Fruit fly (Drosophila melanogaster) whole organism, wandering third instar larva: ENCODE measurements around the gene CG15429.
A peak's percentile ranks its signal among the peaks of the same experiment; 100 is the strongest.

Source experiments
- Abd-B ChIP-seq: fragments of >200 bp; optimal IDR thresholded peaks from 2 replicates; lab custom pipeline; 2017; ENCODE audit warnings: missing biosample characterization, missing genetic modification characterization
- CG32264 ChIP-seq: fragments of 200-800 bp; sonication (Bioruptor generic); optimal IDR thresholded peaks from 2 replicates; lab custom pipeline; 2016; ENCODE audit warnings: missing biosample characterization, missing genetic modification characterization
- CrebA ChIP-seq: fragments of 200-800 bp; sonication (Bioruptor generic); optimal IDR thresholded peaks from 2 replicates; lab custom pipeline; 2016; ENCODE audit warnings: missing biosample characterization, mild to moderate bottlenecking, missing genetic modification characterization, borderline replicate concordance
- Dif ChIP-seq: fragments of 200-275, 200-300 bp; sonication (Bioruptor generic); optimal IDR thresholded peaks from 2 replicates; lab custom pipeline; 2018; ENCODE audit warnings: missing biosample characterization, missing genetic modification characterization; ENCODE audit not compliant: partially characterized antibody
- HLH106 ChIP-seq: fragments of 200-800 bp; optimal IDR thresholded peaks from 3 replicates; lab custom pipeline; 2019; ENCODE audit warnings: missing biosample characterization, mild to moderate bottlenecking, missing genetic modification characterization, moderate library complexity
- Hr78 ChIP-seq: fragments of >200 bp; optimal IDR thresholded peaks from 2 replicates; lab custom pipeline; 2017; ENCODE audit warnings: missing biosample characterization, missing genetic modification characterization
- Hr83 ChIP-seq: fragments of 200-300 bp; sonication (Bioruptor generic); optimal IDR thresholded peaks from 2 replicates; lab custom pipeline; 2016; ENCODE audit warnings: missing biosample characterization, mild to moderate bottlenecking, missing genetic modification characterization, moderate library complexity; ENCODE audit not compliant: poor library complexity, severe bottlenecking
- Mio ChIP-seq: sonication (Bioruptor generic); optimal IDR thresholded peaks from 2 replicates; lab custom pipeline; 2016; ENCODE audit warnings: missing biosample characterization, missing genetic modification characterization
- Myc ChIP-seq: fragments of >200 bp; optimal IDR thresholded peaks from 2 replicates; lab custom pipeline; 2017
- N ChIP-seq: fragments of >200 bp; optimal IDR thresholded peaks from 2 replicates; lab custom pipeline; 2018; ENCODE audit warnings: missing biosample characterization, missing external identifiers, missing genetic modification characterization
- OdsH ChIP-seq: fragments of 200-800 bp; sonication (Bioruptor generic); optimal IDR thresholded peaks from 2 replicates; lab custom pipeline; 2016; ENCODE audit warnings: missing biosample characterization, mild to moderate bottlenecking, missing genetic modification characterization
- br ChIP-seq: fragments of 200-800 bp; sonication (Bioruptor generic); optimal IDR thresholded peaks from 2 replicates; lab custom pipeline; 2016; ENCODE audit warnings: missing biosample characterization, missing genetic modification characterization
- brk ChIP-seq: fragments of 200-800 bp; sonication (Bioruptor generic); optimal IDR thresholded peaks from 2 replicates; lab custom pipeline; 2016; ENCODE audit warnings: missing biosample characterization, mild to moderate bottlenecking, missing genetic modification characterization
- dl ChIP-seq, 2 experiments: fragments of 175-275, 200-275 bp in 1 of 2; fragments of 200-275 bp in 1 of 2; sonication (Bioruptor generic); optimal IDR thresholded peaks; lab custom pipeline; 2018; ENCODE audit warnings: mild to moderate bottlenecking in 2 of 2, missing biosample characterization in 2 of 2, missing genetic modification characterization in 2 of 2, moderate library complexity in 2 of 2; ENCODE audit not compliant: partially characterized antibody in 2 of 2, insufficient read depth in 1 of 2
- dmrt93B ChIP-seq: fragments of 200-800 bp; sonication (Bioruptor generic); optimal IDR thresholded peaks from 2 replicates; lab custom pipeline; 2018; ENCODE audit warnings: missing biosample characterization, mild to moderate bottlenecking, missing genetic modification characterization
- dsf ChIP-seq: sonication (Bioruptor generic); optimal IDR thresholded peaks from 2 replicates; lab custom pipeline; 2016; ENCODE audit warnings: missing biosample characterization, missing genetic modification characterization, borderline replicate concordance
- ey ChIP-seq: fragments of 200-800 bp; sonication (Bioruptor generic); optimal IDR thresholded peaks from 2 replicates; lab custom pipeline; 2016; ENCODE audit warnings: missing biosample characterization, missing genetic modification characterization
- foxo ChIP-seq, 2 experiments: fragments of 200-800 bp; sonication (Bioruptor generic); optimal IDR thresholded peaks; 2 replicates in 1 of 2; 3 replicates in 1 of 2; lab custom pipeline; 2016 to 2017; ENCODE audit warnings: missing biosample characterization in 2 of 2, missing genetic modification characterization in 2 of 2
- fru ChIP-seq: fragments of 200-800 bp; sonication (Bioruptor generic); optimal IDR thresholded peaks from 3 replicates; lab custom pipeline; 2016; ENCODE audit warnings: missing biosample characterization, mild to moderate bottlenecking, missing genetic modification characterization
- h ChIP-seq: fragments of 200-800 bp; sonication (Bioruptor generic); optimal IDR thresholded peaks from 3 replicates; lab custom pipeline; 2016; ENCODE audit warnings: missing biosample characterization, mild to moderate bottlenecking, missing genetic modification characterization
- lola ChIP-seq: fragments of >200 bp; optimal IDR thresholded peaks from 2 replicates; lab custom pipeline; 2017; ENCODE audit warnings: missing biosample characterization, missing genetic modification characterization
- pan ChIP-seq: fragments of >200 bp; optimal IDR thresholded peaks from 2 replicates; lab custom pipeline; 2017
- psq ChIP-seq: fragments of 200-800 bp; sonication (Bioruptor generic); optimal IDR thresholded peaks from 3 replicates; lab custom pipeline; 2017; ENCODE audit warnings: missing biosample characterization, mild to moderate bottlenecking, missing genetic modification characterization, moderate library complexity
- rgr ChIP-seq: fragments of 200-800 bp; sonication (Bioruptor generic); optimal IDR thresholded peaks from 3 replicates; lab custom pipeline; 2016; ENCODE audit warnings: missing biosample characterization, mild to moderate bottlenecking, missing genetic modification characterization
- sage ChIP-seq: fragments of 200-800 bp; sonication (Bioruptor generic); optimal IDR thresholded peaks from 2 replicates; lab custom pipeline; 2016; ENCODE audit warnings: missing biosample characterization, mild to moderate bottlenecking, missing genetic modification characterization
- sv ChIP-seq: fragments of 200-800 bp; sonication (Bioruptor generic); optimal IDR thresholded peaks from 3 replicates; lab custom pipeline; 2016; ENCODE audit warnings: missing biosample characterization, missing genetic modification characterization

The CG15429 gene

DNA sequence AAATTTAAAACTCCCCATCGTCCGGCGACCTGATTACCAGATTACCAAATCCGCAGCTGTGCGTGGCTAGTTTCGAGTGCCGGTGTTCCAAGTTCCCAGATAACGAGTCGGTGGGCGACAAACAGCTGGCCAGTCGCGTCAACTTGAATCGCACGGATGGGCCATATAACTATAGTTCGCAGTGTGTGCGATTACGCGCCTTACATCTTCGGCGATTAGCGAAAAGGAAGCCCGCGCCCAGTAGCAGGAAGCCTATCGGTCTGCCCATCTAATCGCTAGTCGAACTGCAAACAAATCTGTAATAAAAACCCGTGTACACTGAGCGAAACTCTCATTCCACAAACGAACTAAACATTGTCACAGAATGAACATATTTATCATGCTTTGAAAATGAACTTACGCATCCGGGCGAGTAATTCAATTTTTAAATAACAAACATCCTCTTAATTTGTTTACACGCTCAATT is 17.8 kb upstream of the CG15429 start:
- TF ChIP-seq dsf (GFP tag; lab: Kevin White, UChicago): no peak
- peak; percentile 1 for TF ChIP-seq OdsH (GFP tag; lab: Kevin White, UChicago)
- TF ChIP-seq fru (GFP tag; lab: Kevin White, UChicago): no peak
- no peak for TF ChIP-seq Dif (GFP tag; lab: Kevin White, UChicago)
- peak in 1 of 2 experiments; percentile 7 for TF ChIP-seq foxo (GFP tag; optimal IDR thresholded peaks at IDR 0.05; lab: Kevin White, UChicago)
- TF ChIP-seq dmrt93B (GFP tag; lab: Kevin White, UChicago): no peak
- no peak for TF ChIP-seq Abd-B (GFP tag; lab: Kevin White, UChicago)

DNA sequence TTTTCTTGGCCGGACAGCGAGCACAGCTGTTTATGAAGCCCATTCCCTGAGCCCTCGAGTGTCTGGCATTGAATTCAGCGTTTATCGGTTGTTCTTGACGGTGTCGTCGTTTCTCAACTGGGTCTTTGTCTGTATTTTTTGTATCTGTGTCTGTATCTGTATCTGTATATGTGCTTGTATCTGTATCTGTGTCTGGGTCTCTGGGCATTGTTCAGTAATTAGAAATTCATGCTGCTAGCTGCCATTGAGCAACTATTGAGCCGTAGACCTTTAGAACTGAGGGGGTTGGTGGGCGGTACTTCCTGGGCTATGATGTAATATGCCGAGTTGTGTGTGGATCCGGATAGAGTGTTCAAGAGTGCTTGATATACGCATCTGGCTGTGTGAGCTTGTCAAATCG is 16.8 kb upstream of the CG15429 start:
- peak; percentile 12 for TF ChIP-seq br (GFP tag; lab: Kevin White, UChicago)
- no peak for TF ChIP-seq Mio (GFP tag; lab: Kevin White, UChicago)
- no peak for TF ChIP-seq foxo (GFP tag; optimal IDR thresholded peaks at IDR 0.05; lab: Kevin White, UChicago)
- TF ChIP-seq HLH106 (tag; lab: Kevin White, UChicago): no peak

DNA sequence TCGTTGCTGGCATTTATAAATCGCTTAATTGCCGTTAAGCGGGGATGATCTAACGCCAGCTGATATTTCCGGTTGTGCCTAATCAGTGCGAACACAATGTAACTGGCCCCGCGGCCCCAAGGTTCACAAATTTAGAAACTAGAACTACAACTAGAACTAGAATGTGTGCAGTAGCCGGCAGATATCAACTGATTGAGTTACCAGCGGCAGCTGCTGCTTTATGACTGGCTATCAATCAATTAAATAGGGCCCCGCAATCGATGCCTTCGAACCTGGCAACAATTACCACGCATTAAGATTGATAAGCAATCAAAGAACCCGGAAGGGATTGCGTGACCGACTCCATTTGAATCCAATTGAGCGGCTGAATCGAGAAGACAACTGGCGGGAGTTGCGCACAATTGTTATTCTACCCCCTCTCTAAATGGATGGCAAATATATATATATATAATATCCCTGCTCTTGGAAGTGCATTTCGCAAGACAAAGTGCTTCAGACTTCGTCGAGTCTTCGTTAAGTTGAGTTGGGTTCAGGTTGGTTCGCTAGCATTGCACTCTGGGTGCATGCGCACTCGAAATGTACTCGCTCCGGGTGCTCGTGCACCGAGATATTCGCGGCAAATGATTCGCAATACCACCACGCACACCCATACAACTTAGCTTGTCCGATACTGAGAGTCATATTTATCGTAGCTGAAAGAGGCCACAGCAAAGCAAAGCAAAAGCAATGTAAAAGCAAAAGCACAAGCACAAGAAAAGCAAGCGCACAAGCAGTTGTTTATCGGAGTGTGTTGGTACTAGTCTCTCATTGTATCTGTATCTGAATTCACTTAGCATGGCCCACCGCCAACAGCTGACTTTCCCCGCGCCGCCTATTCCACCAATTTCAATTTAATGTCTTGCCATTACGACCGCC is 12.7 kb upstream of the CG15429 start:
- TF ChIP-seq dl (GFP tag; optimal IDR thresholded peaks at IDR 0.05; lab: Kevin White, UChicago; ENCODE audit: insufficient read depth in 1 of 2, partially characterized antibody in 2 of 2) (peak in 1 of 2 experiments; percentile 16), sage (GFP tag; lab: Kevin White, UChicago) (no peak)
- TF ChIP-seq, all 38 proteins: peak for 1

DNA sequence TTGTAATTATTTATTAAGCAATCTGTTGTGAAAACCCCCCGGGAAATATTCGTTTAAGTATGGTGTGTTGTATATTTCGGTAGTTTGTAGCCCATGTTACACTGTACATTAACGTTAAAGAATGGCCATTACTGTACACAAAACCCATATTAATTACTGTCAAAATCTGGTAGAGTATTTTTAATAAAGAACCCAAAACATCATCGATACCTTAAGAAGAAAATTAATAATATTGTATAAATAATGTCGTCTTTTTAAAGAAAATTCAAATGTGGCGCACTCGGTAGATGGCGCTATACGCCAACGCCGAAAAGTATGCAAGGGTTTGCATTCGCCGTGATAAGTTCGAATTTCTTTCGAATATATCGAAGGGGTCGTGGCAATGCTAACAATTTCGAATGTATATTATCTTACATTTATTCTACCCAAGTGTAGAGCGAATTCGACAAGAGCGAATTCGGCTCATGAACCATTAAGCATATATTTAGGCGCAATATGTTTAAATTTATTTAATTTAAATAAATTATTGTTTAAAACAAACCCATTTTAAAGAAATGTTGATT is 7.1 kb upstream of the CG15429 start:
- no peak for TF ChIP-seq dl (GFP tag; optimal IDR thresholded peaks at IDR 0.05; lab: Kevin White, UChicago; ENCODE audit: insufficient read depth in 1 of 2, partially characterized antibody in 2 of 2)
- peak; percentile 90 for TF ChIP-seq Myc (lab: Kevin White, UChicago)
- no peak for TF ChIP-seq HLH106 (tag; lab: Kevin White, UChicago)
- TF ChIP-seq sage (GFP tag; lab: Kevin White, UChicago): peak; percentile 36
- TF ChIP-seq foxo (GFP tag; optimal IDR thresholded peaks at IDR 0.05; lab: Kevin White, UChicago): peak in 1 of 2 experiments; percentile 5
- TF ChIP-seq, all 38 proteins: peak for 3

DNA sequence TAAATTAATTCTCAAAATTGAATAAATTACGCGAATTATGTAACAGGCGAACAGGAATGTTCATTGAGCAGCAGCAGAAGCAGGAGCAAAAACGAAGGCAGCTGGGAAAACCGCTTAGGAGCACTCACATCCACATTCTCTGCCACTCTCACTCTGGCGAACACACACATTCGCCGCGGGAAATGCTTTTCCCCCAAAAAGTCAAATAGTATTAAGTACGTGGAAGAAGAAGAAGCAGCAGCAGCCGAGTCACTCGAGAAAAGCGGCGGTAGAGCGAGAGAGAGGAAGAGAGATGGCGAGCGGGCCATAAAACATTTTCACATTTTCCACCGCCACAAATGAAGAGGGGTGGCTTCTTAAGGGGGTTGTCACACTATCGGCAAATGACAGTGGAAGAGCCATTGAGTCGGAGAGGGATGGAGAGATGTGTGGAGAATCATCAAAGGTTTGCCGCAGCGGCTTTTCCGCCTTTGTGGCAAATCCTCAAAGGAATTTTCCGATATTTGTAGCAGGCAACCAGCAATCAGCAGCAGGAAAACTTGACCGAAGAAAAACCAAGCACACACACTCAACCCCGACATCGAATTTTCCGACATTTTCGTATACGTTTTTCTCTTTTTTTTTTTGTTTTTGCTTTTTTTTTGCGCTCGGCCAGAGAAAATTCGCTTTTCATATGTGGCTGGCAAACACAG is 6.0 kb upstream of the CG15429 start:
- TF ChIP-seq h (GFP tag; lab: Kevin White, UChicago): no peak
- TF ChIP-seq fru (GFP tag; lab: Kevin White, UChicago): no peak
- no peak for TF ChIP-seq N
- no peak for TF ChIP-seq lola (GFP tag; lab: Kevin White, UChicago)
- no peak for TF ChIP-seq Hr78 (GFP tag; lab: Kevin White, UChicago)
- no peak for TF ChIP-seq br (GFP tag; lab: Kevin White, UChicago)
- no peak for TF ChIP-seq Hr83 (GFP tag; lab: Kevin White, UChicago)
- no peak for TF ChIP-seq rgr
- TF ChIP-seq CrebA (GFP tag; lab: Kevin White, UChicago): no peak
- TF ChIP-seq pan (lab: Kevin White, UChicago): no peak
- no peak for TF ChIP-seq sv (GFP tag; lab: Kevin White, UChicago)
- TF ChIP-seq CG32264: no peak
- no peak for TF ChIP-seq brk
- TF ChIP-seq psq: no peak
- TF ChIP-seq ey (GFP tag; lab: Kevin White, UChicago): no peak
